Worm (Caenorhabditis elegans): ENCODE measurements around the gene F59A6.10.

F59A6.10 gene

DNA sequence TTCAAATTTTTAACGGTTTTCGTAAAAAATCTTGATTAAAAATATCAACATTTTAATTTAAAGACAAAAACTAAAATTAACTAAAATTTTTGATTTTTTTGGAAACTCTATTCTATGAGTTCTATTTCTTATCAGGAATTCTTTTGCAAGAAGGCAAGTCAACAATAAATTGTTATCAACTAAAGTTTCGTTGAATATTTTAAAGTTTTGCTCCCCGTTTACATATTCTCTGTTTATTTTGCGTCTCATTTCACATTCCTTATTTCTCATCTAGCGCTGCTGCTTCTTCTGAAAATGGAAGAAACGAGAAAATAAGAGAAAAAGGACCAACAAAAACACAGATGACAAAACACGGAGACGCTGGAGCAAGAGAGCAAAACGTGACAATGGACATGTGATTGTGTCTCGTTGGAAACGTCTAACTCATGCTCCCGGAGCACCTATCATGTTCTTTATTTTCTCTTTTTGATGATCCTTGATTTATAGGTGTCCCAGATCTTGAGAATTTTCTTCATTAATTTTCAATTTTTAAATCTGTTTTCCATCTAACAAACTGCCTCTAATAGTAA, 16.8 kb downstream of the F59A6.10 start:
- TF ChIP-seq nhr-42 (GFP tag; IDR thresholded peaks at IDR 0.05) = no peak
- TF ChIP-seq duxl-1 (tag; optimal IDR thresholded peaks at IDR 0.05; ENCODE audit: poor library complexity) = no peak
- TF ChIP-seq lsy-2 (tag; optimal IDR thresholded peaks at IDR 0.05) = no peak
- TF ChIP-seq lin-13 (GFP tag; optimal IDR thresholded peaks at IDR 0.05) = no peak
- no peak for TF ChIP-seq F26F4.8 (GFP tag; conservative IDR thresholded peaks at IDR 0.05)
- TF ChIP-seq zfp-2 (tag; optimal IDR thresholded peaks at IDR 0.05) = no peak
- TF ChIP-seq ZK337.2 (GFP tag; IDR thresholded peaks at IDR 0.05) = no peak
- no peak for TF ChIP-seq nhr-76 (tag; optimal IDR thresholded peaks at IDR 0.05)
- TF ChIP-seq cey-2 (tag; optimal IDR thresholded peaks at IDR 0.05; ENCODE audit: borderline replicate concordance, insufficient read depth) = no peak
- TF ChIP-seq ces-1 (GFP tag; optimal IDR thresholded peaks at IDR 0.05) = no peak
- TF ChIP-seq zip-2 (tag; optimal IDR thresholded peaks at IDR 0.05) = no peak
- TF ChIP-seq nhr-28 (tag; optimal IDR thresholded peaks at IDR 0.05) = no peak
- TF ChIP-seq lin-39 (tag; optimal IDR thresholded peaks at IDR 0.05) = no peak
- no peak for TF ChIP-seq ceh-32 (tag; optimal IDR thresholded peaks at IDR 0.05; ENCODE audit: poor library complexity)
- TF ChIP-seq dmd-8 (GFP tag; IDR thresholded peaks at IDR 0.05) = no peak
- no peak for TF ChIP-seq Y105C5A.15 (GFP tag; IDR thresholded peaks at IDR 0.05)
- no peak for TF ChIP-seq ceh-82 (tag; optimal IDR thresholded peaks at IDR 0.05)
- TF ChIP-seq mdt-29 (GFP tag; IDR thresholded peaks at IDR 0.05) = no peak
- peak in 1 of 2 experiments; percentile 49 for TF ChIP-seq mdl-1 (tag; optimal IDR thresholded peaks at IDR 0.05)
- no peak for TF ChIP-seq nhr-10 (tag; optimal IDR thresholded peaks at IDR 0.05)
- TF ChIP-seq unc-62 (GFP tag; optimal IDR thresholded peaks at IDR 0.05 in 1 of 2) = no peak
- no peak for TF ChIP-seq unc-62 (tag; optimal IDR thresholded peaks at IDR 0.05)
- no peak for TF ChIP-seq lin-15B (tag; optimal IDR thresholded peaks at IDR 0.05)
- no peak for TF ChIP-seq unc-130 (GFP tag; optimal IDR thresholded peaks at IDR 0.05)
- TF ChIP-seq saeg-2 (GFP tag; IDR thresholded peaks at IDR 0.05) = no peak
- no peak for TF ChIP-seq nhr-77 (tag; optimal IDR thresholded peaks at IDR 0.05)
- no peak for TF ChIP-seq skn-1 (tag; optimal IDR thresholded peaks at IDR 0.05)
- no peak for TF ChIP-seq daf-12 (tag; optimal IDR thresholded peaks at IDR 0.05)
- TF ChIP-seq aha-1 (tag) = peak; percentile 14
- no peak for TF ChIP-seq Y48G9A.11 (GFP tag; IDR thresholded peaks at IDR 0.05)
- TF ChIP-seq nhr-48 (tag; optimal IDR thresholded peaks at IDR 0.05) = no peak
- TF ChIP-seq dmd-6 (GFP tag; IDR thresholded peaks at IDR 0.05) = no peak; the same call in 1 of the 2 replicates
- TF ChIP-seq gei-8 (GFP tag; optimal IDR thresholded peaks at IDR 0.05) = no peak
- no peak for TF ChIP-seq zfp-3 (GFP tag; conservative IDR thresholded peaks at IDR 0.05)
- no peak for TF ChIP-seq R02D3.7 (tag; optimal IDR thresholded peaks at IDR 0.05)
- TF ChIP-seq F10B5.3 (tag; optimal IDR thresholded peaks at IDR 0.05) = no peak
- no peak for TF ChIP-seq pha-4 (GFP tag; IDR thresholded peaks at IDR 0.05)
- TF ChIP-seq pha-4 (tag; optimal IDR thresholded peaks at IDR 0.05) = no peak
- TF ChIP-seq dve-1 (tag; optimal IDR thresholded peaks at IDR 0.05; ENCODE audit: insufficient read depth) = peak; percentile 8
- TF ChIP-seq hlh-11 (tag; optimal IDR thresholded peaks at IDR 0.05) = peak; percentile 36
- TF ChIP-seq zag-1 (tag; optimal IDR thresholded peaks at IDR 0.05) = no peak
- no peak for TF ChIP-seq nhr-41 (GFP tag; IDR thresholded peaks at IDR 0.05)
- TF ChIP-seq lin-1 (GFP tag; IDR thresholded peaks at IDR 0.05) = no peak
- TF ChIP-seq tag-97 (GFP tag; IDR thresholded peaks at IDR 0.05) = no peak
- TF ChIP-seq zip-11 (GFP tag; IDR thresholded peaks at IDR 0.05) = no peak
- TF ChIP-seq nhr-6 (tag; optimal IDR thresholded peaks at IDR 0.05) = no peak
- TF ChIP-seq madf-5 (GFP tag; IDR thresholded peaks at IDR 0.05) = no peak
- no peak for TF ChIP-seq nhr-237 (tag; optimal IDR thresholded peaks at IDR 0.05)
- no peak for TF ChIP-seq ceh-62 (tag; optimal IDR thresholded peaks at IDR 0.05)
- TF ChIP-seq php-3 (GFP tag; IDR thresholded peaks at IDR 0.05) = no peak
- TF ChIP-seq nhr-102 (tag; optimal IDR thresholded peaks at IDR 0.05) = no peak
- TF ChIP-seq unc-39 (tag; optimal IDR thresholded peaks at IDR 0.05) = no peak
- no peak for TF ChIP-seq lir-3 (tag; optimal IDR thresholded peaks at IDR 0.05)
